Fruit fly (Drosophila melanogaster) whole organism, embryonic: ENCODE measurements around the gene dpr14.

Experiments used
- Atf-2 ChIP-seq: fragments of 200-800 bp; sonication (Bioruptor generic); optimal IDR thresholded peaks from 2 replicates; lab custom pipeline; 2016; ENCODE audit warnings: missing biosample characterization, missing genetic modification characterization
- Bgb ChIP-seq: fragments of 200-800 bp; sonication (Bioruptor generic); IDR thresholded peaks from 2 replicates; pipeline ENCODE4 v1.3.6; 2022; ENCODE audit warnings: missing biosample characterization, missing genetic modification characterization; ENCODE audit not compliant: partially characterized antibody
- CG10147 ChIP-seq: fragments of 200-800 bp; sonication (Bioruptor generic); optimal IDR thresholded peaks from 2 replicates; lab custom pipeline; 2019; ENCODE audit warnings: missing biosample characterization, mild to moderate bottlenecking, missing genetic modification characterization, moderate library complexity
- CG10543 ChIP-seq: fragments of 200-800 bp; sonication (Bioruptor generic); optimal IDR thresholded peaks from 3 replicates; lab custom pipeline; 2017; ENCODE audit warnings: missing biosample characterization, mild to moderate bottlenecking, missing genetic modification characterization, moderate library complexity
- CG12236 ChIP-seq: fragments of 200-800 bp; sonication (Bioruptor generic); optimal IDR thresholded peaks from 2 replicates; lab custom pipeline; 2016; ENCODE audit warnings: missing biosample characterization, missing genetic modification characterization
- CG17612 ChIP-seq: fragments of 200-800 bp; sonication (Bioruptor generic); IDR thresholded peaks from 2 replicates; pipeline ENCODE4 v1.3.6; 2022; ENCODE audit warnings: missing biosample characterization, missing genetic modification characterization
- CG18599 ChIP-seq: fragments of 200-800 bp; sonication (Bioruptor generic); optimal IDR thresholded peaks from 3 replicates; lab custom pipeline; 2017; ENCODE audit warnings: missing biosample characterization, missing genetic modification characterization, mild to moderate bottlenecking, moderate library complexity, missing genetic modification reagents
- CG2116 ChIP-seq: fragments of 200-800 bp; sonication (Bioruptor generic); optimal IDR thresholded peaks from 3 replicates; lab custom pipeline; 2018; ENCODE audit warnings: missing biosample characterization, mild to moderate bottlenecking, missing genetic modification characterization
- CG2712 ChIP-seq: fragments of 200-800 bp; optimal IDR thresholded peaks from 3 replicates; lab custom pipeline; 2019; ENCODE audit warnings: missing biosample characterization, mild to moderate bottlenecking, missing genetic modification characterization, moderate library complexity
- CG32767 ChIP-seq: fragments of 200-800 bp; sonication (Bioruptor generic); IDR thresholded peaks from 2 replicates; pipeline ENCODE4 v1.3.6; 2022; ENCODE audit warnings: missing biosample characterization, missing genetic modification characterization
- CG3838 ChIP-seq: fragments of 200-800 bp; sonication (Bioruptor generic); optimal IDR thresholded peaks from 3 replicates; lab custom pipeline; 2016; ENCODE audit warnings: missing biosample characterization, missing genetic modification characterization
- CG6254 ChIP-seq: fragments of 200-800 bp; sonication (Bioruptor generic); optimal IDR thresholded peaks from 3 replicates; lab custom pipeline; 2017; ENCODE audit warnings: mild to moderate bottlenecking, missing biosample characterization, missing genetic modification reagents, missing genetic modification characterization
- CG9876 ChIP-seq: fragments of 200-800 bp; sonication (Bioruptor generic); optimal IDR thresholded peaks from 2 replicates; lab custom pipeline; 2016; ENCODE audit warnings: missing biosample characterization, missing genetic modification characterization
- D19A ChIP-seq: fragments of 200-800 bp; optimal IDR thresholded peaks from 3 replicates; lab custom pipeline; 2019; ENCODE audit warnings: missing biosample characterization, mild to moderate bottlenecking, missing genetic modification characterization, moderate library complexity
- Elba2 ChIP-seq: fragments of 200-800 bp; sonication (Bioruptor generic); optimal IDR thresholded peaks from 3 replicates; lab custom pipeline; 2016; ENCODE audit warnings: missing biosample characterization, missing genetic modification characterization
- Gug ChIP-seq: fragments of 200-800 bp; sonication (Bioruptor generic); IDR thresholded peaks from 4 replicates; pipeline ENCODE4 v1.3.6; 2022; ENCODE audit warnings: missing biosample characterization, missing genetic modification characterization
- HLHmδ ChIP-seq: fragments of 200-800 bp; sonication (Bioruptor generic); optimal IDR thresholded peaks from 2 replicates; lab custom pipeline; 2018; ENCODE audit warnings: missing biosample characterization, mild to moderate bottlenecking, missing genetic modification characterization, moderate library complexity
- Hr39 ChIP-seq: fragments of >200 bp; optimal IDR thresholded peaks from 2 replicates; lab custom pipeline; 2017
- Lpt ChIP-seq: fragments of >200 bp; optimal IDR thresholded peaks from 2 replicates; lab custom pipeline; 2018; ENCODE audit warnings: missing biosample characterization, missing genetic modification characterization
- Mad ChIP-seq: fragments of 200-800 bp; sonication (Bioruptor generic); optimal IDR thresholded peaks from 2 replicates; lab custom pipeline; 2016; ENCODE audit warnings: missing biosample characterization, missing genetic modification characterization
- Nf-YA ChIP-seq: fragments of 200-800 bp; sonication (Bioruptor generic); IDR thresholded peaks from 2 replicates; pipeline ENCODE4 v1.3.6; 2022; ENCODE audit warnings: missing biosample characterization, missing genetic modification characterization
- NfI ChIP-seq: fragments of 200-800 bp; sonication (Bioruptor generic); optimal IDR thresholded peaks from 3 replicates; lab custom pipeline; 2018; ENCODE audit warnings: missing biosample characterization, mild to moderate bottlenecking, missing genetic modification characterization, moderate library complexity
- Opbp ChIP-seq: fragments of 200-800 bp; sonication (Bioruptor generic); IDR thresholded peaks from 3 replicates; pipeline ENCODE4 v1.3.6; 2022; ENCODE audit warnings: missing biosample characterization, missing genetic modification characterization; ENCODE audit not compliant: partially characterized antibody
- abd-A ChIP-seq: fragments of 200-800 bp; sonication (Bioruptor generic); optimal IDR thresholded peaks from 3 replicates; lab custom pipeline; 2019; ENCODE audit warnings: missing biosample characterization, mild to moderate bottlenecking, missing genetic modification characterization, moderate library complexity
- bbx ChIP-seq: fragments of 200-800 bp; sonication (Bioruptor generic); IDR thresholded peaks from 2 replicates; pipeline ENCODE4 v1.3.6; 2022; ENCODE audit warnings: missing biosample characterization, missing genetic modification characterization; ENCODE audit not compliant: partially characterized antibody
- br ChIP-seq: fragments of >200 bp; optimal IDR thresholded peaks from 2 replicates; lab custom pipeline; 2017
- caup ChIP-seq: fragments of 200-800 bp; sonication (Bioruptor generic); optimal IDR thresholded peaks from 3 replicates; lab custom pipeline; 2017; ENCODE audit warnings: missing biosample characterization, mild to moderate bottlenecking, missing genetic modification characterization, moderate library complexity; ENCODE audit not compliant: severe bottlenecking
- ci ChIP-seq: fragments of 200-800 bp; sonication (Bioruptor generic); IDR thresholded peaks from 3 replicates; pipeline ENCODE4 v1.3.6; 2022; ENCODE audit warnings: missing biosample characterization, missing genetic modification characterization
- dysf ChIP-seq: fragments of 200-800 bp; sonication (Bioruptor generic); IDR thresholded peaks from 3 replicates; pipeline ENCODE4 v1.3.6; 2022; ENCODE audit warnings: missing biosample characterization, missing genetic modification characterization
- emc ChIP-seq: fragments of 200-800 bp; sonication (Bioruptor generic); optimal IDR thresholded peaks from 2 replicates; lab custom pipeline; 2016; ENCODE audit warnings: missing biosample characterization, missing genetic modification characterization
- gcm2 ChIP-seq: fragments of 200-800 bp; sonication (Bioruptor generic); optimal IDR thresholded peaks from 2 replicates; lab custom pipeline; 2016; ENCODE audit warnings: missing biosample characterization, missing genetic modification characterization
- gsb ChIP-seq: fragments of 200-800 bp; sonication (Bioruptor generic); IDR thresholded peaks from 2 replicates; pipeline ENCODE4 v1.3.6; 2022; ENCODE audit warnings: missing biosample characterization, missing genetic modification characterization
- h ChIP-seq: fragments of >200 bp; optimal IDR thresholded peaks from 2 replicates; lab custom pipeline; 2017
- her ChIP-seq: fragments of 200-800 bp; sonication (Bioruptor generic); optimal IDR thresholded peaks from 2 replicates; lab custom pipeline; 2016; ENCODE audit warnings: missing biosample characterization, missing genetic modification characterization
- inv ChIP-seq: fragments of 200-800 bp; sonication (Bioruptor generic); IDR thresholded peaks from 2 replicates; pipeline ENCODE4 v1.3.6; 2022; ENCODE audit warnings: missing biosample characterization, missing genetic modification characterization; ENCODE audit not compliant: partially characterized antibody
- kah ChIP-seq: fragments of 200-800 bp; sonication (Bioruptor generic); optimal IDR thresholded peaks from 2 replicates; lab custom pipeline; 2018; ENCODE audit warnings: missing biosample characterization, mild to moderate bottlenecking, missing genetic modification characterization
- kni ChIP-seq: fragments of 200-800 bp; sonication (Bioruptor generic); optimal IDR thresholded peaks from 3 replicates; lab custom pipeline; 2017; ENCODE audit warnings: mild to moderate bottlenecking, missing biosample characterization, missing genetic modification reagents, missing genetic modification characterization
- nau ChIP-seq: fragments of 200-800 bp; sonication (Bioruptor generic); optimal IDR thresholded peaks from 3 replicates; lab custom pipeline; 2017; ENCODE audit warnings: missing biosample characterization, mild to moderate bottlenecking, missing genetic modification characterization, missing genetic modification reagents
- nmo ChIP-seq: fragments of 200-800 bp; sonication (Bioruptor generic); optimal IDR thresholded peaks from 2 replicates; lab custom pipeline; 2018; ENCODE audit warnings: missing biosample characterization, mild to moderate bottlenecking, missing genetic modification characterization, moderate library complexity
- nom ChIP-seq: fragments of 200-800 bp; sonication (Bioruptor generic); optimal IDR thresholded peaks from 2 replicates; lab custom pipeline; 2017; ENCODE audit warnings: missing biosample characterization, missing genetic modification characterization, mild to moderate bottlenecking, moderate library complexity, missing genetic modification reagents
- pb ChIP-seq: fragments of 200-800 bp; sonication (Bioruptor generic); optimal IDR thresholded peaks from 3 replicates; lab custom pipeline; 2016; ENCODE audit warnings: missing biosample characterization, missing genetic modification characterization
- pfk ChIP-seq: fragments of 200-800 bp; sonication (Bioruptor generic); optimal IDR thresholded peaks from 2 replicates; lab custom pipeline; 2018; ENCODE audit warnings: missing biosample characterization, mild to moderate bottlenecking, missing genetic modification characterization, moderate library complexity
- phol ChIP-seq: fragments of 200-800 bp; sonication (Bioruptor generic); optimal IDR thresholded peaks from 3 replicates; lab custom pipeline; 2018; ENCODE audit warnings: missing biosample characterization, mild to moderate bottlenecking, missing genetic modification characterization, moderate library complexity
- pnt ChIP-seq: fragments of 200-800 bp; sonication (Bioruptor generic); optimal IDR thresholded peaks from 3 replicates; lab custom pipeline; 2016; ENCODE audit warnings: missing biosample characterization, missing genetic modification characterization
- prd ChIP-seq, 3 experiments: fragments of >200 bp in 2 of 3; fragments of 200-800 bp in 1 of 3; sonication (Bioruptor generic) in 1 of 3; optimal IDR thresholded peaks in 2 of 3; IDR thresholded peaks in 1 of 3; 2 replicates in 2 of 3; 3 replicates in 1 of 3; pipeline versions ENCODE4 v1.3.6 to Lab custom; 2017 to 2022; ENCODE audit warnings: missing biosample characterization in 1 of 3, missing genetic modification characterization in 1 of 3
- scrt ChIP-seq: fragments of 200-800 bp; sonication (Bioruptor generic); optimal IDR thresholded peaks from 2 replicates; lab custom pipeline; 2018; ENCODE audit warnings: missing biosample characterization, mild to moderate bottlenecking, missing genetic modification characterization, moderate library complexity
- sd ChIP-seq: fragments of 200-800 bp; sonication (Bioruptor generic); optimal IDR thresholded peaks from 3 replicates; lab custom pipeline; 2018; ENCODE audit warnings: missing biosample characterization, mild to moderate bottlenecking, missing genetic modification characterization, moderate library complexity
- tna ChIP-seq: fragments of 200-800 bp; sonication (Bioruptor generic); IDR thresholded peaks from 2 replicates; pipeline ENCODE4 v1.3.6; 2022; ENCODE audit warnings: missing biosample characterization, missing genetic modification characterization; ENCODE audit not compliant: partially characterized antibody
- tup ChIP-seq: fragments of 200-800 bp; sonication (Bioruptor generic); optimal IDR thresholded peaks from 2 replicates; lab custom pipeline; 2016; ENCODE audit warnings: missing biosample characterization, mild to moderate bottlenecking, missing genetic modification characterization, moderate library complexity

dpr14 gene

DNA sequence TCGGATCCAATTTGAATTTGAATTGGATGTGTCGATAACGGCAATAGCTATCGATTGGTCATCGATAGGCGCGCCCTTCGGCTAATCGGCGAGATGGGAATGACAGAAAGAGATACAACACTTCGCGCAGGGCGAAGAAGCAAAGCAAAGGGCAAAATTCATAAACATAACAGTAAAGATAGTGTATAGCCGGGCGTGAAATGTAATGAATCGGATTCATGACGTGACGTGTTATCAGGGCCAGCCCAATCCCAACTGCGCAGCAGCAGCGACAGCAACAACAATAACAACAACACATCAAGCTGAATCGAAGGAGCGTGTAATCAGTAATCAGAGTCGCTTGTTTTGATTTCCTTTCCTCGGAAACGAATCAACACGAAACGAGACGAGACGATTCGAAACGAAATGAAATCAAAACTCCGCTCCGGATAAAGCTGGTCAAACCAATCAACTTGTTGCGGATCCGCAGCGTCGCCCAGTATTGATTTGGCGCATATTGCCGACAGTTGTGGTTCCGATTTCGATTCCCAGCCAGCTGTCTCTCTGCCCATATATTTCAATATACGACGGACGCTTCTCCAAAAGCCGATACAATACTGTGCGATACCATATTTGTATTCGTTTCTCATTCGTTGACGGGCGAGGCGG lies 4.0 kb upstream of the dpr14 start, which contains the start of gene snz (continued):
- TF ChIP-seq CG6254 (GFP tag; lab: Kevin White, UChicago): no peak
- no peak for TF ChIP-seq CG10147 (GFP tag; lab: Kevin White, UChicago)
- no peak for TF ChIP-seq CG9876
- TF ChIP-seq Bgb (GFP tag; lab: Robert Waterston, UW): peak; percentile 82
- no peak for TF ChIP-seq h (lab: Kevin White, UChicago)
- TF ChIP-seq caup (GFP tag; lab: Kevin White, UChicago): peak; percentile 10
- peak; percentile 80 for TF ChIP-seq tna (GFP tag; lab: Robert Waterston, UW)
- no peak for TF ChIP-seq Gug
- TF ChIP-seq Mad (GFP tag; lab: Kevin White, UChicago): no peak
- TF ChIP-seq Nf-YA: no peak
- no peak for TF ChIP-seq CG17612 (GFP tag; lab: Robert Waterston, UW)
- TF ChIP-seq gsb (GFP tag; lab: Robert Waterston, UW): no peak
- no peak for TF ChIP-seq Lpt (GFP tag; lab: Kevin White, UChicago)
- no peak for TF ChIP-seq kni
- TF ChIP-seq pb (GFP tag; lab: Kevin White, UChicago): no peak
- no peak for TF ChIP-seq nau
- TF ChIP-seq nmo (GFP tag; lab: Kevin White, UChicago): peak; percentile 1
- no peak for TF ChIP-seq HLHmδ (GFP tag; lab: Kevin White, UChicago)
- TF ChIP-seq Atf-2: no peak
- no peak for TF ChIP-seq dysf
- TF ChIP-seq CG2712 (tag; lab: Kevin White, UChicago): peak; percentile 44
- no peak for TF ChIP-seq phol
- no peak for TF ChIP-seq emc (GFP tag; lab: Kevin White, UChicago)
- TF ChIP-seq abd-A: peak; percentile 80
- TF ChIP-seq pnt (GFP tag; lab: Kevin White, UChicago): no peak
- TF ChIP-seq kah (GFP tag; lab: Kevin White, UChicago): no peak
- peak; percentile 87 for TF ChIP-seq scrt (GFP tag; lab: Kevin White, UChicago)
- no peak for TF ChIP-seq gcm2
- peak; percentile 11 for TF ChIP-seq nom
- TF ChIP-seq Opbp (GFP tag; lab: Robert Waterston, UW): peak; percentile 74; the same call in 2 of the 3 replicates
- TF ChIP-seq prd (optimal IDR thresholded peaks at IDR 0.05; lab: Kevin White, UChicago): no peak
- peak; percentile 5; the same call in 1 of the 3 replicates for TF ChIP-seq prd (GFP tag; IDR thresholded peaks at IDR 0.05; lab: Robert Waterston, UW)
- no peak for TF ChIP-seq sd (tag; lab: Kevin White, UChicago)
- peak; percentile 86 for TF ChIP-seq D19A (tag; lab: Kevin White, UChicago)
- no peak for TF ChIP-seq CG18599 (GFP tag; lab: Kevin White, UChicago)
- peak; percentile 87 for TF ChIP-seq CG2116 (GFP tag; lab: Kevin White, UChicago)
- TF ChIP-seq ci: 0 out of 3 replicates have a peak, but pooled peaks have one; percentile 26
- no peak for TF ChIP-seq br (lab: Kevin White, UChicago)
- no peak for TF ChIP-seq NfI (GFP tag; lab: Kevin White, UChicago)
- TF ChIP-seq bbx (GFP tag; lab: Robert Waterston, UW): peak; percentile 86
- TF ChIP-seq pfk: peak; percentile 67
- TF ChIP-seq inv (GFP tag; lab: Robert Waterston, UW): peak; percentile 48; the same call in 1 of the 2 replicates
- TF ChIP-seq Elba2 (GFP tag; lab: Kevin White, UChicago): peak; percentile 53
- no peak for TF ChIP-seq her (GFP tag; lab: Kevin White, UChicago)
- TF ChIP-seq CG10543 (GFP tag; lab: Kevin White, UChicago): peak; percentile 50
- TF ChIP-seq CG12236 (GFP tag; lab: Kevin White, UChicago): no peak
- no peak for TF ChIP-seq tup (GFP tag; lab: Kevin White, UChicago)
- TF ChIP-seq CG32767 (GFP tag; lab: Robert Waterston, UW): no peak
- no peak for TF ChIP-seq CG3838 (GFP tag; lab: Kevin White, UChicago)
- no peak for TF ChIP-seq Hr39
